Worm (Caenorhabditis elegans): Measurements from ENCODE around the gene C49F8.14.

DNA sequence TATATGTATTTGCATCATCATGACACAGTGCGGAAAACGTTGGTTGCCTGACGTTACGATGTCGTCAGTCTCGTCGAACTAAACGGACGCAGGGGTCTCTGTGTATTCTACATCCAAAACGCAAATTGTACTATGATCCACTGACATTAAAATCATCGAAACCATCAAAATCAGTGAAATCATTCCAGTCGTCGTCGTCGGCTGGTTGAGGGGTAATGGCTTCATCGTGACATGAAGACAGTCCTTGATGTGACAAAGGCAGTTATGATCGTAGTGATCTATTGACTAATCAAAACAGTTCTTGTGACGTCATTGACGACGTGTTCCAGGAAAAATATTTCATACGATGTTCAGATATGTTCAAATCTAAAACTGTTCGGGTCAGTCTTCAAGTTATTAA, 19.1 kb downstream of the C49F8.14 start:
- TF ChIP-seq him-1 (tag; optimal IDR thresholded peaks at IDR 0.05), result no peak
- TF ChIP-seq W03F9.2 (tag; optimal IDR thresholded peaks at IDR 0.05), result no peak
- no peak for TF ChIP-seq dao-5 (tag; optimal IDR thresholded peaks at IDR 0.05)
